Fruit fly (Drosophila melanogaster) Kc167 (cell line): ENCODE data around the gene Prp3.

Experiments used
- Myc ChIP-seq: fragments of >200 bp; optimal IDR thresholded peaks from 2 replicates; lab custom pipeline; 2017; ENCODE audit warnings: missing external identifiers
- Sin3A ChIP-seq: fragments of >200 bp; optimal IDR thresholded peaks from 2 replicates; lab custom pipeline; 2018; ENCODE audit warnings: missing external identifiers
- h ChIP-seq: fragments of >200 bp; optimal IDR thresholded peaks from 3 replicates; lab custom pipeline; 2018; ENCODE audit warnings: missing external identifiers
- insv ChIP-seq: fragments of >200 bp; optimal IDR thresholded peaks from 3 replicates; lab custom pipeline; 2018; ENCODE audit warnings: missing external identifiers
- psq ChIP-seq: fragments of >200 bp; optimal IDR thresholded peaks from 2 replicates; lab custom pipeline; 2017; ENCODE audit warnings: missing external identifiers
- ttk ChIP-seq: sonication (Bioruptor generic); optimal IDR thresholded peaks from 2 replicates; lab custom pipeline; 2017; ENCODE audit warnings: missing external identifiers

Prp3 gene

dm6 chr3L:19929051-19929718 is 19.1 kb downstream of the Prp3 start:
- TF ChIP-seq insv (lab: Kevin White, UChicago), result no peak
- no peak for TF ChIP-seq ttk (lab: Kevin White, UChicago)
- TF ChIP-seq Myc (lab: Kevin White, UChicago), result no peak
- no peak for TF ChIP-seq Sin3A (lab: Kevin White, UChicago)
- TF ChIP-seq psq (lab: Kevin White, UChicago), result no peak
- no peak for TF ChIP-seq h (lab: Kevin White, UChicago)

dm6 chr3L:19929719-19930334 is 19.7 kb downstream of the Prp3 start:
- no peak for TF ChIP-seq Myc (lab: Kevin White, UChicago)
- TF ChIP-seq insv (lab: Kevin White, UChicago), result no peak
- TF ChIP-seq ttk (lab: Kevin White, UChicago), result no peak
- no peak for TF ChIP-seq psq (lab: Kevin White, UChicago)
- TF ChIP-seq h (lab: Kevin White, UChicago), result no peak
- no peak for TF ChIP-seq Sin3A (lab: Kevin White, UChicago)

dm6 chr3L:19931391-19931790 is 21.3 kb downstream of the Prp3 start, which contains the start of gene CG46462:
Gene CG46462 (plus strand): TSS chr3L:19931691.
- TF ChIP-seq Myc (lab: Kevin White, UChicago), result no peak
- no peak for TF ChIP-seq ttk (lab: Kevin White, UChicago)
- no peak for TF ChIP-seq insv (lab: Kevin White, UChicago)
- no peak for TF ChIP-seq psq (lab: Kevin White, UChicago)
- no peak for TF ChIP-seq h (lab: Kevin White, UChicago)
- no peak for TF ChIP-seq Sin3A (lab: Kevin White, UChicago)

- TF ChIP-seq ttk (lab: Kevin White, UChicago) (no peak), Myc (lab: Kevin White, UChicago) (no peak), Sin3A (lab: Kevin White, UChicago) (no peak), h (lab: Kevin White, UChicago) (no peak), psq (lab: Kevin White, UChicago) (no peak), insv (lab: Kevin White, UChicago) (no peak)
These were observed 22.8 kb downstream of the Prp3 start for dm6 chr3L:19932917-19933316.

dm6 chr3L:19939024-19939423 is 28.9 kb downstream of the Prp3 start, which contains the start of gene Ac76E:
Gene Ac76E (plus strand): TSS chr3L:19939287.
- TF ChIP-seq h (lab: Kevin White, UChicago) (no peak), psq (lab: Kevin White, UChicago) (no peak), Myc (lab: Kevin White, UChicago) (no peak), ttk (lab: Kevin White, UChicago) (no peak), Sin3A (lab: Kevin White, UChicago) (no peak), insv (lab: Kevin White, UChicago) (no peak)

dm6 chr3L:19940349-19940748 is 30.2 kb downstream of the Prp3 start:
- TF ChIP-seq h (lab: Kevin White, UChicago) (no peak), Sin3A (lab: Kevin White, UChicago) (no peak), psq (lab: Kevin White, UChicago) (no peak), insv (lab: Kevin White, UChicago) (no peak), Myc (lab: Kevin White, UChicago) (no peak), ttk (lab: Kevin White, UChicago) (no peak)

dm6 chr3L:19941162-19941561 is 31.1 kb downstream of the Prp3 start:
- TF ChIP-seq Sin3A (lab: Kevin White, UChicago) (no peak), insv (lab: Kevin White, UChicago) (no peak), Myc (lab: Kevin White, UChicago) (no peak), ttk (lab: Kevin White, UChicago) (no peak), psq (lab: Kevin White, UChicago) (no peak), h (lab: Kevin White, UChicago) (no peak)

dm6 chr3L:19945469-19945868 is 35.4 kb downstream of the Prp3 start:
- TF ChIP-seq insv (lab: Kevin White, UChicago) (no peak), psq (lab: Kevin White, UChicago) (no peak)

dm6 chr3L:19951035-19951434 is 40.9 kb downstream of the Prp3 start, which contains the start of gene CG32219:
Gene CG32219 (minus strand): TSS chr3L:19951135.
- no peak for TF ChIP-seq h (lab: Kevin White, UChicago)
- TF ChIP-seq Myc (lab: Kevin White, UChicago), result no peak
- TF ChIP-seq ttk (lab: Kevin White, UChicago), result no peak
- no peak for TF ChIP-seq Sin3A (lab: Kevin White, UChicago)
- TF ChIP-seq psq (lab: Kevin White, UChicago), result no peak
- no peak for TF ChIP-seq insv (lab: Kevin White, UChicago)

- TF ChIP-seq Myc (lab: Kevin White, UChicago), result no peak
- TF ChIP-seq insv (lab: Kevin White, UChicago), result no peak
- TF ChIP-seq Sin3A (lab: Kevin White, UChicago), result no peak
- no peak for TF ChIP-seq h (lab: Kevin White, UChicago)
- no peak for TF ChIP-seq ttk (lab: Kevin White, UChicago)
- no peak for TF ChIP-seq psq (lab: Kevin White, UChicago)
These were observed 41.8 kb downstream of the Prp3 start, which contains the start of gene CG34258 for dm6 chr3L:19951868-19952267. Gene CG34258 (minus strand): TSS chr3L:19951968.

dm6 chr3L:19952690-19953089 is 42.6 kb downstream of the Prp3 start, which contains the start of gene CG33710:
Gene CG33710 (minus strand): TSS chr3L:19952790.
- TF ChIP-seq Sin3A (lab: Kevin White, UChicago) (no peak), psq (lab: Kevin White, UChicago) (no peak), insv (lab: Kevin White, UChicago) (no peak), Myc (lab: Kevin White, UChicago) (no peak), h (lab: Kevin White, UChicago) (no peak), ttk (lab: Kevin White, UChicago) (no peak)
